Worm (Caenorhabditis elegans) whole organism, early embryonic: ENCODE measurements around the gene zmp-5.

Experiments used
- B0310.2 ChIP-seq: sonication (generic microtip); optimal IDR thresholded peaks from 2 replicates; lab custom pipeline; 2016; ENCODE audit warnings: mild to moderate bottlenecking, missing genetic modification characterization, missing compliant biosample characterization
- F13C5.2 ChIP-seq: sonication (generic microtip); optimal IDR thresholded peaks from 2 replicates; lab custom pipeline; 2017; ENCODE audit warnings: mild to moderate bottlenecking, missing genetic modification characterization, inconsistent platforms, missing compliant biosample characterization
- aly-1 ChIP-seq: sonication (generic microtip); optimal IDR thresholded peaks from 2 replicates; lab custom pipeline; 2016; ENCODE audit warnings: missing genetic modification characterization, missing compliant biosample characterization
- ama-1 ChIP-seq: fragments of 150-350 bp; optimal IDR thresholded peaks from 2 replicates; lab custom pipeline; 2014
- ceh-36 ChIP-seq: sonication (generic microtip); optimal IDR thresholded peaks from 2 replicates; lab custom pipeline; 2016; ENCODE audit warnings: missing genetic modification characterization, inconsistent platforms, missing compliant biosample characterization
- flt-1 ChIP-seq: fragments of 200-800 bp; sonication (Bioruptor generic); IDR thresholded peaks from 2 replicates; pipeline ENCODE4 v1.3.6; 2022; ENCODE audit warnings: missing genetic modification characterization, missing compliant biosample characterization
- hmg-4 ChIP-seq: fragments of 200-800 bp; sonication (Bioruptor generic); optimal IDR thresholded peaks from 2 replicates; lab custom pipeline; 2018; ENCODE audit warnings: mild to moderate bottlenecking, missing genetic modification characterization, missing compliant biosample characterization
- hnd-1 ChIP-seq: sonication (generic microtip); optimal IDR thresholded peaks from 2 replicates; lab custom pipeline; 2016; ENCODE audit warnings: missing genetic modification characterization, missing compliant biosample characterization
- pes-1 ChIP-seq: fragments of 200-800 bp; sonication (Bioruptor generic); IDR thresholded peaks from 2 replicates; pipeline ENCODE4 v1.3.6; 2022; ENCODE audit warnings: missing genetic modification reagents, missing genetic modification characterization, missing compliant biosample characterization
- scrt-1 ChIP-seq: fragments of 200-800 bp; sonication (Bioruptor generic); IDR thresholded peaks from 2 replicates; pipeline ENCODE4 v1.3.6; 2022; ENCODE audit warnings: missing genetic modification characterization, missing compliant biosample characterization
- sea-1 ChIP-seq: fragments of 200-800 bp; sonication (Bioruptor generic); conservative IDR thresholded peaks from 2 replicates; pipeline ENCODE4 v1.3.6; 2022; ENCODE audit warnings: missing genetic modification characterization, missing compliant biosample characterization
- tbx-11 ChIP-seq: fragments of 200-800 bp; sonication (Bioruptor generic); IDR thresholded peaks from 2 replicates; pipeline ENCODE4 v1.3.6; 2022; ENCODE audit warnings: missing genetic modification characterization, missing compliant biosample characterization
- tra-4 ChIP-seq: sonication (generic microtip); optimal IDR thresholded peaks from 2 replicates; lab custom pipeline; 2017; ENCODE audit warnings: missing genetic modification characterization, missing compliant biosample characterization

- TF ChIP-seq sea-1, result no peak
- TF ChIP-seq ama-1 (lab: Kevin White, UChicago), result no peak
- no peak for TF ChIP-seq B0310.2 (tag; lab: Kevin White, UChicago)
- TF ChIP-seq flt-1 (GFP tag; lab: Robert Waterston, UW), result no peak
- TF ChIP-seq hmg-4 (GFP tag; lab: Kevin White, UChicago), result no peak
- no peak for TF ChIP-seq pes-1
- no peak for TF ChIP-seq F13C5.2 (tag; lab: Kevin White, UChicago)
- TF ChIP-seq ceh-36 (tag; lab: Kevin White, UChicago), result no peak
- no peak for TF ChIP-seq aly-1 (tag; lab: Kevin White, UChicago)
- no peak for TF ChIP-seq tbx-11
- TF ChIP-seq tra-4 (tag; lab: Kevin White, UChicago), result no peak
- TF ChIP-seq scrt-1, result no peak
- no peak for TF ChIP-seq hnd-1 (tag; lab: Kevin White, UChicago)
Observed at ce11 chrX:12690346-12690745, 43.4 kb downstream of the zmp-5 start.
